Worm (Caenorhabditis elegans) whole organism, dauer: ENCODE measurements around the gene acp-7.

Experiments used
- unc-62 ChIP-seq: sonication (generic microtip); optimal IDR thresholded peaks from 2 replicates; lab custom pipeline; 2017; ENCODE audit warnings: missing biosample characterization, missing genetic modification reagents, missing genetic modification characterization

acp-7 gene

ce11 chrIV:6431582-6431981, at the start of gene acp-7:
TSS of gene acp-7 (minus strand) at chrIV:6431682.
- no peak for TF ChIP-seq unc-62 (GFP tag; lab: Kevin White, UChicago)

DNA sequence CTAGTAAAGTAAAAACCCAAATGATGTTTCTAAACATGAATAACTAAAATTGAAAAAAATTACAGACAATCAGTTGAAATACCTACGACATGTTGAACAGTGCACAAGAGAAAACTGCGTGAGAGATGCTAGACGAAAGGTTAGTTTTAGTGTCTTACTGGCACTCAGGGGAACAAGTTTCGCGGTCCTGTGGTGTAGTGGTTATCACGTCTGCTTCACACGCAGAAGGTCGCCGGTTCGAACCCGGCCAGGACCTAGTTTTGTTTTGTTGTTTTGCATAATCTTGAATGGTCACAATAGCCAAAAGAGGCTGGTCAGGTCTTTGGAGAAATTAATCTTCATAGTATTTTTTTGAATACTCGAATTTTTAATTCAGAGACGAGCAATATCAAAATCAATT, 49.5 kb upstream of the acp-7 start:
- TF ChIP-seq unc-62 (GFP tag; lab: Kevin White, UChicago), result no peak

DNA sequence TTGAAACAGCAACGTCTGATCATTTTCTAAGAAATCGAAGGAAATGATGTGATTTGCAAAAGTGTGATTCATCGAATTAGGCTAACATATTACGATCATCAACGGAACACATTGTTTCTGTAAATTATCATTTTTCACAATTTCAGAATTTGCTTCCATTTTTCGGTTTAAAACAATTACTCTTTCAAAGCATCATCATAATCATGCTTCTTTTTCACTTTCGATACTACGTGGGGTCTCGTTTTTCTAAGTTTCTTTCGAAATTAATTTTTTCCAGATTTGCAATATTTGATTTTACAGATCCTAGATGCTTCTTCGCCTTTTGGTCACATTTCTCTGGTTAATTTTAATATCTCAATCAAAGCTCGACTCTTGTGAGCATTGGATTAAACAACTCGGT, 48.7 kb upstream of the acp-7 start, which contains the start of gene tyr-6:
Gene tyr-6, plus strand, starts transcription at position 301 of the 400 bp plus-strand sequence.
- TF ChIP-seq unc-62 (GFP tag; lab: Kevin White, UChicago), result no peak

ce11 chrIV:6474751-6475150, 43.3 kb upstream of the acp-7 start:
- no peak for TF ChIP-seq unc-62 (GFP tag; lab: Kevin White, UChicago)

- no peak for TF ChIP-seq unc-62 (GFP tag; lab: Kevin White, UChicago)
Observed at ce11 chrIV:6473140-6473539, 41.7 kb upstream of the acp-7 start, which contains the start of gene Y73B6BL.27. TSS of gene Y73B6BL.27 (minus strand) at chrIV:6473240.

DNA sequence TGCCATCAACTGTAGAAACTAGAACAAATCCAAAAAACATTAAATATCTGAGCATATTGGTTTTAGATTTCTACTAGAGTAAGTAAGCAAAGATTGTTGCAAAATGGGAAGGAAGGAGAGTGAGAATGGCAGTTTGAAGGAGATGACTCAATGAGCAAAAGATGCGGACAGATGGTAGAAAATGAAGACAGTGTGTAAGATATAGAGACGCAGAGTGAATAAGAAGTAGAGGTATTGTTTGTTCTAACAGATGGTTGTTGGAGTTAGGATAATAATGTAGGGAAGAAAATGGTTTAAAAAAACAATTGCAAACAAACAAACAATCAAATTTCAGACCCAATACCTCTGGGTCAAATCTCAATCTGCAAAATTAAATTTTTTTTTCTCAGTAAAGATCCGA, 39.7 kb upstream of the acp-7 start, which contains the start of gene tmed-13:
Gene tmed-13, minus strand, starts transcription at position 169 of the 400 bp plus-strand sequence.
- no peak for TF ChIP-seq unc-62 (GFP tag; lab: Kevin White, UChicago)

DNA sequence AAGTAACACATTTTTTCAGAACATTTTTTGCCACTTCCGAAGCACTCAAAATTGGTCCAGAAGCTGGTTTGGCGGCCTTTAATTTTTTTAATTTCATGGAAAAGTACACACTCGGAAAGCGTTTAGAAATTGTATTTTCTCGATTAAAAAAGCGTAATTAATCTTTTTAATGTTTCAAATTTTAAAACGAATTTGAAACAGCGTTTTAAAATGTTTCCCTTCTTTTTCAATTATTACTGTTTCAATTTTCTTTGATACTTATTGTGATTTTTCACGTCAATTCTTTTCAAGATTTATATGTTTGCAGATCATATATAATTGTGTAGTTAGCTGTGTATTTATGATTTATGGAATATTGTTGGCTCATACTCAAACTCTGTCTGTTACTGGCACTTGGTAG, 32.5 kb upstream of the acp-7 start, which contains the start of gene acr-25:
Gene acr-25, plus strand, starts transcription at position 301 of the 400 bp plus-strand sequence.
- no peak for TF ChIP-seq unc-62 (GFP tag; lab: Kevin White, UChicago)

- no peak for TF ChIP-seq unc-62 (GFP tag; lab: Kevin White, UChicago)
Observed at ce11 chrIV:6460596-6460995, 29.1 kb upstream of the acp-7 start.

DNA sequence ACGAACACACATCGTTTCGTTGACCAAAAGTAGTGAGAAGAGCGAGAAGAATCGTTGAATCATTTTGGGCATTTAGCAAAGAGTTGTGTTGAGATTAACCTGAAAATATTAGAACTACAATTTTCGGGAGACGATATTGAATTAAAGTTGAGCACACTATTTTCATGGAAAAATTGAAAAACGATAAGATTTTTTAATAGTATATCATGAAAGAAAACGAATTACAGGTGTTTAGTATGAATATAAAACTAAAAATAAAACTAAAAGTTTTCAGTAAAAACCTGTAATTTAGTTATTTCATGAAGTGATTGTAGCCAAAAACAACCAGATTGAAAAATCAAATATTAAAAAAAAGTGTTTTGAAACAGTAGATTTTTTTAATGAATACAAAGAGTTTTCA, 26.0 kb upstream of the acp-7 start, which contains the start of gene lgc-10:
Gene lgc-10, minus strand, starts transcription at position 101 of the 400 bp plus-strand sequence.
- TF ChIP-seq unc-62 (GFP tag; lab: Kevin White, UChicago), result no peak

- no peak for TF ChIP-seq unc-62 (GFP tag; lab: Kevin White, UChicago)
Observed at ce11 chrIV:6443018-6443417, 11.5 kb upstream of the acp-7 start.

DNA sequence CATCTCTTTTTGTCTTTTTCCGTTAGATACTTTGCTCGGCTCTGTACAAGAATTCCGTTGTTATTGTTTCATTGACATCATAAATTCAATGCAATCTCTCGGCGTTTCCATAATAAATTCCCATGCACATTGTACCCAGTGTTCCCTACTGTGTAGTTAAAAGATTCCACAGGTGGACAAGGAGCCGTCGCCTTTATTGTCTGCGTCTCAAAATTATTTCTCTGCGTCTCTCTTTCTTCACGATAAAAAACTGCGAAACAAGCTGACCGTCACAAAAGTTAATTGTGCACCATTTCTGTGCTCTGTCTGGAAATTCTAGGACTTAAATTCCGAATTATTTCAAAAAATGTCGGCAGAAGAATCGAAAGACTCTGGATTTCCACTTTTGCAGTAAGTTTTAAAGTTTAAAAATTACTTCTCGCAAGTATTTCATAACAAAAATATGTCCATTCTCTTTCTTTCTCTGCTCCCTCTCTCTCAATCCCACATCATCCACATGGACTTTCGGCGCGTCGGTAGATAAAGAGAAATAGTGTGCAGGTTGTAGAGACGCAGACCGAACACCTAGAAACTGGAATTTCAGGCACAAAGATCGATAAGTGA, 10.6 kb upstream of the acp-7 start:
- TF ChIP-seq unc-62 (GFP tag; lab: Kevin White, UChicago), result no peak

DNA sequence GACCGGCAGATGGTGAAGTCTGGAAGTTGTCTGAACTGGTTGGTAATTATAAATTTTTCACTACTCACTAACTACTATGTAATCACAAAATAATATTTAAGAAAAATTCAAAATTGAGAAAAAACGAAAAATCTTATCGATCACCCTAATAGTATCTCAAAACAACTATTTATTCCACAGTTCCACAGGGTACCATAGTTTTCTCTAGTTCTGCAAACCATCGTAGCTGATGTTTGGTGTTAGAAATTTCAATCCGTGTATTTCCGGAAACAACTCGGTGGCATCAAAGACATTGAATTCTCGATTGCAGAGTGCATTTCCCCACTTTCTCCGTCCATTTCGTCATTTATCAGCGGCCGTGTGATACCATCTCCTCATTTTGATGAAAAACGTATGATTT, 10.1 kb upstream of the acp-7 start, which contains the start of gene Y73B6BL.31:
Gene Y73B6BL.31, plus strand, starts transcription at position 301 of the 400 bp plus-strand sequence.
- no peak for TF ChIP-seq unc-62 (GFP tag; lab: Kevin White, UChicago)

DNA sequence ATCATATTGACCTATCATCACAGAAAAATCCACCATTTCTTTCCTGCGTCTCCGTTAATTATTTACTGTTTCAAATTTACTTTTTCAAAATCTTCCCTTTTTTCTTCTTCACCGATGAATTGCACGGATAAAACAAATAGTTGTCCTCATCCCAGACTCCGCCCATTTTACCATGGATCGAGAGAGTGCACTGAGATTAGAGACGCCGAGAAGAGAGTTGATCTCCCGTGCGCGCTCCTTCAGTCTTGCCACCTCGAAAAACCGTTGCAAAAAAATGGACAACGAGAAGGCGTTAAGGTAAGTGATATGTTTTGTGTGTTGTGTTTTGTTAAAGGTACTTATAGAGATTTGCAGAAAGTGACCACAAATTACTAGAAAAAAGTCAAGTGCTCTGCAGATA, 6.6 kb upstream of the acp-7 start, which contains the start of gene dlc-5:
Gene dlc-5, plus strand, starts transcription at position 154 of the 400 bp plus-strand sequence.
- TF ChIP-seq unc-62 (GFP tag; lab: Kevin White, UChicago), result no peak

DNA sequence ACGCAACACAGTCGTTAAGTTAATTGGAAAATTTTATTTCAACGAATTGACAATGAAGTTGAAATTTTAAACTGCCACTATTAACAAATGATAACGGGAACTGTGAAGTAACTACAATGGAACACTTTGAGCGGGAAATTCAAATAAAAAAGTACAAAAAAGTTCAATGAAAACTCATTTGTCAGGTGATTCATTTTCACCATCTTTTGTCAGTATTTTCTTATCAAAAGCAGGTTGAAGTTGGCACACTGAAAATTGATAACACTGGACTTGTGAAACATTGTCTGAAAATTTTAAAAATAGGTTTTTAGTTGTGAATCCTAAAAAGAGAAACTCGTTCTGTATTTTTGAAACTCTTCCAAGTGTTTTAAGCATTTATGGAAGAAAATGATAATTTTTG, 1.9 kb upstream of the acp-7 start:
- no peak for TF ChIP-seq unc-62 (GFP tag; lab: Kevin White, UChicago)

DNA sequence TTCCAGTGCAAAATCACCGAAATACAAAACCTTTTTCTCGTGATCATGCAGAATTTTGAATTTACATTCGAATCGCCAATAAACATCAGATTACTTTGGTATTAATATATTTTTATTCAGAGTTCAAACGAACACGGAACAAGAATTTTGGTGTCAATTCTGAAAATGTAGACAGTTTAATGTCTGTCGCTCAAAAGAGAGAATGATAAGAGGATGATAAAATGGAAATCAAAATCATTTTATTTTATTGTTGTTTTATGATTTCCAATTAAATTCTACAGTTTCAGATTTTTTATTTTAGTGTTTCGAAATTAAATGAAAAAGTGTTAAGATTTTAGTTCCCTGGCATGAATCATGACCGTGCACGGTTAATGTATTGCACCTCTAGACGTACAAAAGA, 893 bp upstream of the acp-7 start:
- no peak for TF ChIP-seq unc-62 (GFP tag; lab: Kevin White, UChicago)

DNA sequence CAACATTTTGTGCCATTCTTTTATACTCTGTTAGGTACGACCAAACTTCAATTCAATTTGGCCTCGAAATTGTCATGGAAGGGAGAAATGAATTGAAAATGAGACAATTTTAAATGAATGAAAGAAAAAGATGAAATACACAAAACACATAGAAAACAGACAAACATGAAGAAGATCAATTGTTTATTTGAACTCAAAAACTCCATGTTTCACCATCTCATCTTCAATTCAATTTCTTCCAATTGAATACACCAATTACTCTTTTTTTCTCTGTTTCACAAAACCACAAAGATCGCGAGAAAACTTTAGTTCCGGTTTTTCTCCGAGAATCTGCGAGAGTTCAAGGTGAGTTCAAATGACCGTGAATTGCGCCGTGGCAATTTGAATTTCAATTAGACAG, 4.3 kb downstream of the acp-7 start:
- no peak for TF ChIP-seq unc-62 (GFP tag; lab: Kevin White, UChicago)

DNA sequence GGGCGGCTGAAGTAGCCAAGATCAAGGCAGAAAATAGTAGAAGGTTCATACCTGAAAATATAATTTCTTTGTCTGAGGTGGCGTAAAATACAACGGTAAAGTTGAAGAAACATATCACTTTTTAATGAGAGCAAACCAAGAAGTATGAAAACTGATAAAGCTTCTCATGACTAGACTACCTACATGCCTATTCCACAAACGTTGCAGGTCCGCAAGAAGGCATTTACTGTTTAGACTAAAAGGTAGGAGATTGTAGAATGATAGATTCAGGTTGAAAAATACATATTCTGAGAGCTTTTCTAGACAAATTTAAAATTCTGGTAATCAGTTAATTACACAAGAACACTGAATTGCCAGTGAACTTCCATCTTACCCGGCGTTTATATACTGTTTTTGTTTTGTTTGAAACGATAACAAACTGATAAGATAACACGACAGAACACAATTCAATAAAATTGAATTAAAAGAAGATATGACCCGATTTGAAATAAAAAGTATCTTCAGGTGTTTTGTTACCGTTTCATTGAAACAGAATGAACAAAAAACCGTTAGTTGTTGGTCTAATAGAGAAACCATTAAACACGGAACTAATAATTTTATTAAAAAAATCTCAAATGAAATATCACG, 5.3 kb downstream of the acp-7 start, which contains the start of gene acp-6:
Gene acp-6, minus strand, starts transcription at position 51 of the 627 bp plus-strand sequence.
- TF ChIP-seq unc-62 (GFP tag; lab: Kevin White, UChicago), result no peak
